Fruit fly (Drosophila melanogaster) whole organism, embryonic: ENCODE results near the gene Lcp65Ag2.
A peak's percentile ranks its signal among the peaks of the same experiment; 100 is the strongest.

Experiments used
- Asciz ChIP-seq: fragments of 200-800 bp; sonication (Bioruptor generic); optimal IDR thresholded peaks from 2 replicates; lab custom pipeline; 2017; ENCODE audit warnings: missing biosample characterization, mild to moderate bottlenecking, missing genetic modification characterization, missing genetic modification reagents
- Bdp1 ChIP-seq: fragments of 200-800 bp; sonication (Bioruptor generic); optimal IDR thresholded peaks from 3 replicates; lab custom pipeline; 2016; ENCODE audit warnings: missing biosample characterization, missing genetic modification characterization
- CG11398 ChIP-seq: fragments of 200-800 bp; sonication (Bioruptor generic); optimal IDR thresholded peaks from 2 replicates; lab custom pipeline; 2016; ENCODE audit warnings: missing biosample characterization, missing genetic modification characterization
- CG11456 ChIP-seq: fragments of 200-800 bp; sonication (Bioruptor generic); IDR thresholded peaks from 3 replicates; pipeline ENCODE4 v1.3.6; 2022; ENCODE audit warnings: missing biosample characterization, missing genetic modification characterization
- CG11723 ChIP-seq: fragments of 200-800 bp; sonication (Bioruptor generic); optimal IDR thresholded peaks from 2 replicates; lab custom pipeline; 2017; ENCODE audit warnings: missing biosample characterization, mild to moderate bottlenecking, missing genetic modification characterization
- CG13775 ChIP-seq: fragments of 200-800 bp; sonication (Bioruptor generic); optimal IDR thresholded peaks from 3 replicates; lab custom pipeline; 2017; ENCODE audit warnings: missing biosample characterization, mild to moderate bottlenecking, missing genetic modification characterization
- CG14860 ChIP-seq: fragments of 200-800 bp; sonication (Bioruptor generic); IDR thresholded peaks from 3 replicates; pipeline ENCODE4 v1.3.6; 2022; ENCODE audit warnings: missing biosample characterization, missing genetic modification characterization; ENCODE audit not compliant: partially characterized antibody
- CG17829 ChIP-seq: fragments of 200-800 bp; optimal IDR thresholded peaks from 2 replicates; lab custom pipeline; 2019; ENCODE audit warnings: missing biosample characterization, mild to moderate bottlenecking, missing genetic modification characterization, moderate library complexity
- CG18476 ChIP-seq: fragments of 200-800 bp; sonication (Bioruptor generic); optimal IDR thresholded peaks from 2 replicates; lab custom pipeline; 2016; ENCODE audit warnings: missing biosample characterization, mild to moderate bottlenecking, missing genetic modification characterization
- CG18619 ChIP-seq: fragments of 200-800 bp; sonication (Bioruptor generic); optimal IDR thresholded peaks from 3 replicates; lab custom pipeline; 2017; ENCODE audit warnings: missing biosample characterization, mild to moderate bottlenecking, missing genetic modification characterization
- CG43689 ChIP-seq: fragments of 200-800 bp; sonication (Bioruptor generic); IDR thresholded peaks from 2 replicates; pipeline ENCODE4 v1.3.6; 2022; ENCODE audit warnings: missing biosample characterization, missing genetic modification characterization
- CG4707 ChIP-seq: fragments of 200-800 bp; sonication (Bioruptor generic); optimal IDR thresholded peaks from 2 replicates; lab custom pipeline; 2018; ENCODE audit warnings: missing biosample characterization, mild to moderate bottlenecking, missing genetic modification characterization, moderate library complexity
- CG7839 ChIP-seq: fragments of 200-800 bp; sonication (Bioruptor generic); optimal IDR thresholded peaks from 3 replicates; lab custom pipeline; 2018; ENCODE audit warnings: missing biosample characterization, mild to moderate bottlenecking, missing genetic modification characterization, moderate library complexity
- Dll ChIP-seq: fragments of 200-800 bp; sonication (Bioruptor generic); IDR thresholded peaks from 4 replicates; pipeline ENCODE4 v1.3.6; 2022; ENCODE audit warnings: missing biosample characterization, missing genetic modification characterization; ENCODE audit not compliant: partially characterized antibody
- Doc2 ChIP-seq: fragments of 200-800 bp; sonication (Bioruptor generic); IDR thresholded peaks from 2 replicates; pipeline ENCODE4 v1.3.6; 2022; ENCODE audit warnings: missing biosample characterization, missing genetic modification characterization
- Drgx ChIP-seq: fragments of 200-800 bp; sonication (Bioruptor generic); IDR thresholded peaks from 2 replicates; pipeline ENCODE4 v1.3.6; 2022; ENCODE audit warnings: missing biosample characterization, missing genetic modification characterization
- Ets65A ChIP-seq: fragments of 200-800 bp; sonication (Bioruptor generic); peaks from one replicate; lab custom pipeline; 2016; ENCODE audit warnings: missing biosample characterization, missing genetic modification characterization
- H2.0 ChIP-seq: fragments of 200-800 bp; sonication (Bioruptor generic); IDR thresholded peaks from 2 replicates; pipeline ENCODE4 v1.3.6; 2022; ENCODE audit warnings: missing biosample characterization, missing genetic modification characterization
- Hey ChIP-seq: fragments of 200-800 bp; sonication (Bioruptor generic); optimal IDR thresholded peaks from 3 replicates; lab custom pipeline; 2018; ENCODE audit warnings: missing biosample characterization, mild to moderate bottlenecking, missing genetic modification characterization
- Jarid2 ChIP-seq: fragments of 200-800 bp; sonication (Bioruptor generic); optimal IDR thresholded peaks from 3 replicates; lab custom pipeline; 2017; ENCODE audit warnings: mild to moderate bottlenecking, missing biosample characterization, missing genetic modification reagents, missing genetic modification characterization
- NC2β ChIP-seq: fragments of 200-800 bp; sonication (Bioruptor generic); optimal IDR thresholded peaks from 2 replicates; lab custom pipeline; 2016; ENCODE audit warnings: missing biosample characterization, missing genetic modification characterization
- Nf-YB ChIP-seq: fragments of 200-800 bp; sonication (Bioruptor generic); optimal IDR thresholded peaks from 3 replicates; lab custom pipeline; 2019; ENCODE audit warnings: missing biosample characterization, mild to moderate bottlenecking, missing genetic modification characterization, moderate library complexity
- Nf-YC ChIP-seq: fragments of 200-800 bp; optimal IDR thresholded peaks from 3 replicates; lab custom pipeline; 2019; ENCODE audit warnings: missing biosample characterization, mild to moderate bottlenecking, missing genetic modification characterization, moderate library complexity
- PHDP ChIP-seq: fragments of 200-800 bp; sonication (Bioruptor generic); optimal IDR thresholded peaks from 3 replicates; lab custom pipeline; 2018; ENCODE audit warnings: missing biosample characterization, mild to moderate bottlenecking, missing genetic modification characterization, moderate library complexity
- Stat92E ChIP-seq, 3 experiments: fragments of >200 bp in 2 of 3; fragments of 200-800 bp in 1 of 3; sonication (Bioruptor generic) in 1 of 3; optimal IDR thresholded peaks; 2 replicates each; lab custom pipeline; 2017 to 2019; ENCODE audit warnings: missing biosample characterization in 3 of 3, missing genetic modification characterization in 3 of 3, mild to moderate bottlenecking in 1 of 3, moderate library complexity in 1 of 3
- amos ChIP-seq: fragments of 200-800 bp; sonication (Bioruptor generic); IDR thresholded peaks from 2 replicates; pipeline ENCODE4 v1.3.6; 2022; ENCODE audit warnings: missing biosample characterization, missing genetic modification characterization; ENCODE audit not compliant: partially characterized antibody
- ase ChIP-seq: fragments of 200-800 bp; sonication (Bioruptor generic); IDR thresholded peaks from 3 replicates; pipeline ENCODE4 v1.3.6; 2022; ENCODE audit warnings: missing biosample characterization, missing genetic modification characterization
- ash1 ChIP-seq: fragments of 200-800 bp; sonication (Bioruptor generic); optimal IDR thresholded peaks from 2 replicates; lab custom pipeline; 2018; ENCODE audit warnings: missing biosample characterization, mild to moderate bottlenecking, missing genetic modification characterization
- btn ChIP-seq: fragments of 200-800 bp; sonication (Bioruptor generic); optimal IDR thresholded peaks from 2 replicates; lab custom pipeline; 2016; ENCODE audit warnings: missing biosample characterization, missing genetic modification characterization
- cato ChIP-seq: fragments of 200-800 bp; sonication (Bioruptor generic); optimal IDR thresholded peaks from 2 replicates; lab custom pipeline; 2016; ENCODE audit warnings: missing biosample characterization, missing genetic modification characterization, borderline replicate concordance
- cg ChIP-seq: fragments of 200-800 bp; sonication (Bioruptor generic); optimal IDR thresholded peaks from 3 replicates; lab custom pipeline; 2019; ENCODE audit warnings: missing biosample characterization, mild to moderate bottlenecking, missing genetic modification characterization, moderate library complexity
- crol ChIP-seq: fragments of 200-800 bp; sonication (Bioruptor generic); IDR thresholded peaks from 2 replicates; pipeline ENCODE4 v1.3.6; 2022; ENCODE audit warnings: missing biosample characterization, missing genetic modification characterization
- ems ChIP-seq: fragments of 200-800 bp; sonication (Bioruptor generic); optimal IDR thresholded peaks from 3 replicates; lab custom pipeline; 2016; ENCODE audit warnings: missing biosample characterization, missing genetic modification characterization
- ewg ChIP-seq: fragments of 200-800 bp; sonication (Bioruptor generic); optimal IDR thresholded peaks from 3 replicates; lab custom pipeline; 2017; ENCODE audit warnings: mild to moderate bottlenecking, missing biosample characterization, missing genetic modification reagents, missing genetic modification characterization
- eyg ChIP-seq: fragments of 200-800 bp; sonication (Bioruptor generic); optimal IDR thresholded peaks from 3 replicates; lab custom pipeline; 2016; ENCODE audit warnings: missing biosample characterization, missing genetic modification characterization
- gfzf ChIP-seq: fragments of 200-800 bp; sonication (Bioruptor generic); optimal IDR thresholded peaks from 2 replicates; lab custom pipeline; 2016; ENCODE audit warnings: missing biosample characterization, mild to moderate bottlenecking, missing genetic modification characterization, moderate library complexity
- gsb-n ChIP-seq: fragments of 200-800 bp; sonication (Bioruptor generic); optimal IDR thresholded peaks from 3 replicates; lab custom pipeline; 2018; ENCODE audit warnings: missing biosample characterization, mild to moderate bottlenecking, missing genetic modification characterization
- onecut ChIP-seq: fragments of 200-800 bp; sonication (Bioruptor generic); IDR thresholded peaks from 2 replicates; pipeline ENCODE4 v1.3.6; 2022; ENCODE audit warnings: missing biosample characterization, missing genetic modification characterization
- pb ChIP-seq: fragments of 200-800 bp; sonication (Bioruptor generic); optimal IDR thresholded peaks from 3 replicates; lab custom pipeline; 2016; ENCODE audit warnings: missing biosample characterization, missing genetic modification characterization
- peb ChIP-seq: fragments of 200-800 bp; sonication (Bioruptor generic); IDR thresholded peaks from 2 replicates; pipeline ENCODE4 v1.3.6; 2022; ENCODE audit warnings: missing biosample characterization, missing genetic modification characterization
- pnt ChIP-seq: fragments of 200-800 bp; sonication (Bioruptor generic); optimal IDR thresholded peaks from 3 replicates; lab custom pipeline; 2016; ENCODE audit warnings: missing biosample characterization, missing genetic modification characterization
- sens ChIP-seq: fragments of 200-800 bp; sonication (Bioruptor generic); peaks from one replicate; lab custom pipeline; 2016; ENCODE audit warnings: missing biosample characterization, missing genetic modification characterization
- seq ChIP-seq: fragments of 200-800 bp; sonication (Bioruptor generic); IDR thresholded peaks from 2 replicates; pipeline ENCODE4 v1.3.6; 2022; ENCODE audit warnings: missing biosample characterization, missing genetic modification characterization
- stc ChIP-seq: fragments of 200-800 bp; sonication (Bioruptor generic); IDR thresholded peaks from 2 replicates; pipeline ENCODE4 v1.3.6; 2022; ENCODE audit warnings: missing biosample characterization, missing genetic modification characterization
- vvl ChIP-seq: fragments of 200-800 bp; sonication (Bioruptor generic); IDR thresholded peaks from 2 replicates; pipeline ENCODE4 v1.3.6; 2022; ENCODE audit warnings: missing biosample characterization, missing genetic modification characterization
- wek ChIP-seq: fragments of 200-800 bp; sonication (Bioruptor generic); optimal IDR thresholded peaks from 3 replicates; lab custom pipeline; 2018; ENCODE audit warnings: missing biosample characterization, mild to moderate bottlenecking, missing genetic modification characterization, moderate library complexity
- yki ChIP-seq: fragments of >200 bp; optimal IDR thresholded peaks from 3 replicates; lab custom pipeline; 2018
- zfh2 ChIP-seq: fragments of 200-800 bp; sonication (Bioruptor generic); optimal IDR thresholded peaks from 2 replicates; lab custom pipeline; 2016; ENCODE audit warnings: missing biosample characterization, missing genetic modification characterization

The Lcp65Ag2 gene

dm6 chr3L:6116881-6117280 is 16.5 kb downstream of the Lcp65Ag2 start:
- TF ChIP-seq CG11398 (GFP tag; lab: Kevin White, UChicago) (no peak), CG17829 (tag; lab: Kevin White, UChicago) (no peak), Drgx (GFP tag; lab: Robert Waterston, UW) (no peak), gfzf (GFP tag; lab: Kevin White, UChicago) (no peak), crol (GFP tag; lab: Robert Waterston, UW) (peak; percentile 64), Nf-YB (GFP tag; lab: Kevin White, UChicago) (peak; percentile 69), ash1 (no peak), eyg (GFP tag; lab: Kevin White, UChicago) (no peak), Stat92E (GFP tag; optimal IDR thresholded peaks at IDR 0.05; lab: Kevin White, UChicago) (no peak), CG43689 (no peak), Asciz (GFP tag; lab: Kevin White, UChicago) (no peak), Dll (GFP tag; lab: Robert Waterston, UW) (no peak), NC2β (GFP tag; lab: Kevin White, UChicago) (no peak), btn (no peak), yki (lab: Kevin White, UChicago) (no peak), PHDP (no peak), vvl (peak; percentile 56; the same call in 1 of the 2 replicates), zfh2 (GFP tag; lab: Kevin White, UChicago) (no peak), CG11723 (no peak), Hey (tag; lab: Kevin White, UChicago) (no peak), CG13775 (no peak), ems (GFP tag; lab: Kevin White, UChicago) (no peak), Bdp1 (GFP tag; lab: Kevin White, UChicago) (no peak), peb (GFP tag; lab: Robert Waterston, UW) (no peak), Jarid2 (GFP tag; lab: Kevin White, UChicago) (no peak), Doc2 (GFP tag; lab: Robert Waterston, UW) (no peak), gsb-n (tag; lab: Kevin White, UChicago) (no peak), Nf-YC (tag; lab: Kevin White, UChicago) (peak; percentile 82), ewg (peak; percentile 35), cato (GFP tag; lab: Kevin White, UChicago) (no peak), CG18619 (GFP tag; lab: Kevin White, UChicago) (no peak), Ets65A (peak; percentile 71), seq (GFP tag; lab: Robert Waterston, UW) (no peak), stc (no peak), onecut (GFP tag; lab: Robert Waterston, UW) (peak; percentile 83), CG11456 (GFP tag; lab: Robert Waterston, UW) (no peak), amos (GFP tag; lab: Robert Waterston, UW) (no peak), pb (GFP tag; lab: Kevin White, UChicago) (no peak), wek (GFP tag; lab: Kevin White, UChicago) (no peak), ase (GFP tag; lab: Robert Waterston, UW) (no peak)

dm6 chr3L:6115505-6115904 is 17.9 kb downstream of the Lcp65Ag2 start:
- TF ChIP-seq CG4707 (GFP tag; lab: Kevin White, UChicago) (no peak), CG14860 (GFP tag; lab: Robert Waterston, UW) (no peak), H2.0 (no peak), pnt (no peak), sens (GFP tag; lab: Kevin White, UChicago) (peak; percentile 24), cg (GFP tag; lab: Kevin White, UChicago) (peak; percentile 5), Ets65A (peak; percentile 91), CG7839 (tag; lab: Kevin White, UChicago) (no peak), CG18476 (no peak), CG11723 (no peak)
